Fruit fly (Drosophila melanogaster) S2 (cell line): ENCODE results near the gene CG32554.
A peak's percentile ranks its signal among the peaks of the same experiment; 100 is the strongest.

Experiments
- CG8478 ChIP-seq: fragments of >200 bp; optimal IDR thresholded peaks from 2 replicates; lab custom pipeline; 2018
- CTCF ChIP-seq, 2 experiments: fragments of >200 bp; optimal IDR thresholded peaks; 2 replicates each; lab custom pipeline; 2018

Gene CG32554

dm6 chrX:17850179-17850578 is 2.3 kb downstream of the CG32554 start, which contains the start of the genes CG15814 and Spt7:
CG15814 (minus strand) TSS chrX:17850342.
Spt7 (plus strand) TSS chrX:17850460.
- TF ChIP-seq CG8478 (lab: Kevin White, UChicago) = no peak
- peak; percentile 33 to 47 for TF ChIP-seq CTCF (optimal IDR thresholded peaks at IDR 0.05; lab: Kevin White, UChicago)

- TF ChIP-seq CG8478 (lab: Kevin White, UChicago) (no peak), CTCF (optimal IDR thresholded peaks at IDR 0.05; lab: Kevin White, UChicago) (no peak)
These were observed 6.6 kb downstream of the CG32554 start for dm6 chrX:17845820-17846379.

- TF ChIP-seq CG8478 (lab: Kevin White, UChicago) (no peak), CTCF (optimal IDR thresholded peaks at IDR 0.05; lab: Kevin White, UChicago) (no peak)
These were observed 7.9 kb downstream of the CG32554 start, which contains the start of the genes CG8142 and Ucp4A for dm6 chrX:17844623-17845022. CG8142 (minus strand) TSS chrX:17844704. Ucp4A (plus strand) TSS chrX:17844949.

dm6 chrX:17841923-17842322 is 10.6 kb downstream of the CG32554 start, which contains the start of gene Taf9:
Taf9 (plus strand) TSS chrX:17842161.
- no peak for TF ChIP-seq CG8478 (lab: Kevin White, UChicago)
- peak in 1 of 2 experiments; percentile 47 for TF ChIP-seq CTCF (optimal IDR thresholded peaks at IDR 0.05; lab: Kevin White, UChicago)

- TF ChIP-seq CG8478 (lab: Kevin White, UChicago) (no peak), CTCF (optimal IDR thresholded peaks at IDR 0.05; lab: Kevin White, UChicago) (no peak)
These were observed 16.0 kb downstream of the CG32554 start for dm6 chrX:17836420-17836932.

dm6 chrX:17834754-17835153 is 17.7 kb downstream of the CG32554 start:
- TF ChIP-seq CTCF (optimal IDR thresholded peaks at IDR 0.05; lab: Kevin White, UChicago) (no peak), CG8478 (lab: Kevin White, UChicago) (no peak)

dm6 chrX:17833986-17834385 is 18.5 kb downstream of the CG32554 start:
- TF ChIP-seq CTCF (optimal IDR thresholded peaks at IDR 0.05; lab: Kevin White, UChicago) (no peak), CG8478 (lab: Kevin White, UChicago) (no peak)

- TF ChIP-seq CG8478 (lab: Kevin White, UChicago) (no peak), CTCF (optimal IDR thresholded peaks at IDR 0.05; lab: Kevin White, UChicago) (no peak)
These were observed 20.1 kb downstream of the CG32554 start for dm6 chrX:17832163-17833014.

- TF ChIP-seq CTCF (optimal IDR thresholded peaks at IDR 0.05; lab: Kevin White, UChicago) (no peak), CG8478 (lab: Kevin White, UChicago) (no peak)
These were observed 21.8 kb downstream of the CG32554 start, which contains the start of gene CG6398 for dm6 chrX:17830644-17831043. CG6398 (plus strand) TSS chrX:17830828.

dm6 chrX:17830211-17830616 is 22.3 kb downstream of the CG32554 start:
- TF ChIP-seq CG8478 (lab: Kevin White, UChicago) (no peak), CTCF (optimal IDR thresholded peaks at IDR 0.05; lab: Kevin White, UChicago) (no peak)

dm6 chrX:17829083-17829997 is 23.1 kb downstream of the CG32554 start:
- TF ChIP-seq CG8478 (lab: Kevin White, UChicago) (no peak), CTCF (optimal IDR thresholded peaks at IDR 0.05; lab: Kevin White, UChicago) (no peak)

dm6 chrX:17828298-17829033 is 24.0 kb downstream of the CG32554 start:
- TF ChIP-seq CTCF (optimal IDR thresholded peaks at IDR 0.05; lab: Kevin White, UChicago) (no peak), CG8478 (lab: Kevin White, UChicago) (no peak)
